Worm (Caenorhabditis elegans) whole organism, young adult: ENCODE measurements around the gene tbc-3.

Source experiments
- ama-1 ChIP-seq, 3 experiments: fragments of 150-350 bp in 1 of 3; sonication (generic microtip) in 2 of 3; optimal IDR thresholded peaks; 2 replicates each; lab custom pipeline; 2014 to 2018; ENCODE audit warnings: missing biosample characterization in 2 of 3, missing genetic modification characterization in 2 of 3, missing genetic modification reagents in 2 of 3
- cebp-1 ChIP-seq, 2 experiments: fragments of 200-800 bp in 1 of 2; sonication (Bioruptor generic) in 1 of 2; sonication (generic microtip) in 1 of 2; IDR thresholded peaks in 1 of 2; optimal IDR thresholded peaks in 1 of 2; 2 replicates each; pipeline versions ENCODE4 v1.3.6 to Lab custom; 2017 to 2022; ENCODE audit warnings: missing compliant biosample characterization in 2 of 2, missing genetic modification characterization in 2 of 2, mild to moderate bottlenecking in 1 of 2, missing genetic modification reagents in 1 of 2, moderate library complexity in 1 of 2
- dox-1 ChIP-seq: fragments of 200-800 bp; sonication (Bioruptor generic); IDR thresholded peaks from 2 replicates; pipeline ENCODE4 v1.3.6; 2022; ENCODE audit warnings: missing genetic modification reagents, missing genetic modification characterization, missing compliant biosample characterization
- dpl-1 ChIP-seq: fragments of 150-350 bp; optimal IDR thresholded peaks from 2 replicates; lab custom pipeline; 2014; ENCODE audit warnings: missing biosample characterization, missing genetic modification reagents, missing genetic modification characterization
- fkh-3 ChIP-seq: sonication (generic microtip); optimal IDR thresholded peaks from 2 replicates; lab custom pipeline; 2016; ENCODE audit warnings: mild to moderate bottlenecking, missing genetic modification characterization, missing compliant biosample characterization
- tbp1 ChIP-seq: fragments of 200-800 bp; sonication (Bioruptor generic); optimal IDR thresholded peaks from 2 replicates; lab custom pipeline; 2018; ENCODE audit warnings: mild to moderate bottlenecking, missing genetic modification characterization, missing compliant biosample characterization
- ztf-26 ChIP-seq: sonication (generic microtip); optimal IDR thresholded peaks from 2 replicates; lab custom pipeline; 2017; ENCODE audit warnings: missing genetic modification characterization, missing compliant biosample characterization

DNA sequence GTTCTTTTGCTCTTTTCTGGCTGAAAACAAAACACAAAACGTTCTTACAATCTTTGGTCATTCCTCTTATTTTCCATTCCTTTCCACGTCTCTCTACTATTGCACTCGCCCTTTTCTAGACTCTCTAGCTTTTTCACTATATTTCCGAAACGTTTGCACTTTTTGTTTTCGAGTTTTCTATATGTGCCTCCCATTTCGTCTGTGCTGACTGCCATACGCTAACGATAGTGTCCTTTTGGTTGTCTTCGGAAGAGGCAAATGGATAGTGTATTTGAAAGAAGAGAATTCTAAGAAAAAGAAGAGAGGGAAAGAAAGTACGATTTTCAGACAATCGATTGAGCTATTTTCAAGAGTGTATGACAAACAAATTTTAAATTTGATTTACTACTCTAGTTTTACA, 26.0 kb upstream of the tbc-3 start:
- TF ChIP-seq dox-1 (GFP tag; lab: Robert Waterston, UW) (no peak), fkh-3 (no peak), cebp-1 (GFP tag; IDR thresholded peaks at IDR 0.05; lab: Robert Waterston, UW) (no peak), cebp-1 (tag; optimal IDR thresholded peaks at IDR 0.05; lab: Kevin White, UChicago) (no peak), tbp1 (GFP tag; lab: Kevin White, UChicago) (no peak), ama-1 (optimal IDR thresholded peaks at IDR 0.05; lab: Kevin White, UChicago) (no peak), ama-1 (GFP tag; optimal IDR thresholded peaks at IDR 0.05; lab: Kevin White, UChicago) (no peak), ztf-26 (tag; lab: Kevin White, UChicago) (no peak), dpl-1 (no peak)
